Fruit fly (Drosophila melanogaster) whole organism, prepupa: ENCODE results near the gene wdb.

Source experiments
- CG10669 ChIP-seq: fragments of 200-800 bp; sonication (Bioruptor generic); optimal IDR thresholded peaks from 3 replicates; lab custom pipeline; 2018; ENCODE audit warnings: missing biosample characterization, mild to moderate bottlenecking, missing genetic modification characterization, moderate library complexity
- CG11294 ChIP-seq: fragments of 200-800 bp; sonication (Bioruptor generic); IDR thresholded peaks from 2 replicates; pipeline ENCODE4 v1.3.6; 2022; ENCODE audit warnings: missing biosample characterization, missing genetic modification characterization
- CG11762 ChIP-seq: fragments of 200-800 bp; sonication (Bioruptor generic); optimal IDR thresholded peaks from 3 replicates; lab custom pipeline; 2016; ENCODE audit warnings: missing biosample characterization, missing genetic modification characterization; ENCODE audit not compliant: insufficient read depth
- CG11902 ChIP-seq: fragments of 200-800 bp; sonication (Bioruptor generic); optimal IDR thresholded peaks from 3 replicates; lab custom pipeline; 2016; ENCODE audit warnings: missing biosample characterization, missing genetic modification characterization
- CG15336 ChIP-seq: fragments of 200-800 bp; sonication (Bioruptor generic); IDR thresholded peaks from 2 replicates; pipeline ENCODE4 v1.3.6; 2022; ENCODE audit warnings: missing biosample characterization, missing genetic modification characterization
- CG3032 ChIP-seq: fragments of 200-800 bp; optimal IDR thresholded peaks from 2 replicates; lab custom pipeline; 2019; ENCODE audit warnings: missing biosample characterization, mild to moderate bottlenecking, missing genetic modification characterization, moderate library complexity
- CG31627 ChIP-seq: fragments of 200-800 bp; sonication (Bioruptor generic); optimal IDR thresholded peaks from 3 replicates; lab custom pipeline; 2016; ENCODE audit warnings: missing biosample characterization, missing genetic modification characterization
- CG32006 ChIP-seq: fragments of 200-800 bp; sonication (Bioruptor generic); optimal IDR thresholded peaks from 3 replicates; lab custom pipeline; 2017; ENCODE audit warnings: missing biosample characterization, mild to moderate bottlenecking, missing genetic modification characterization
- CG34406 ChIP-seq: fragments of 200-800 bp; sonication (Bioruptor generic); optimal IDR thresholded peaks from 3 replicates; lab custom pipeline; 2016; ENCODE audit warnings: missing biosample characterization, missing genetic modification characterization
- CG3919 ChIP-seq: fragments of 200-800 bp; sonication (Bioruptor generic); optimal IDR thresholded peaks from 3 replicates; lab custom pipeline; 2016; ENCODE audit warnings: missing biosample characterization, missing genetic modification characterization
- CG4318 ChIP-seq: fragments of 200-800 bp; sonication (Bioruptor generic); optimal IDR thresholded peaks from 3 replicates; lab custom pipeline; 2017; ENCODE audit warnings: missing biosample characterization, mild to moderate bottlenecking, missing genetic modification characterization
- CG6163 ChIP-seq: fragments of 200-800 bp; sonication (Bioruptor generic); IDR thresholded peaks from 3 replicates; pipeline ENCODE4 v1.3.6; 2022; ENCODE audit warnings: missing biosample characterization, missing genetic modification characterization
- CG6276 ChIP-seq: fragments of 200-800 bp; sonication (Bioruptor generic); optimal IDR thresholded peaks from 2 replicates; lab custom pipeline; 2017; ENCODE audit warnings: missing biosample characterization, mild to moderate bottlenecking, missing genetic modification characterization
- CG6792 ChIP-seq: fragments of 200-800 bp; sonication (Bioruptor generic); optimal IDR thresholded peaks from 3 replicates; lab custom pipeline; 2016; ENCODE audit warnings: missing biosample characterization, missing genetic modification characterization
- CG6854 ChIP-seq: fragments of 200-800 bp; sonication (Bioruptor generic); optimal IDR thresholded peaks from 2 replicates; lab custom pipeline; 2017; ENCODE audit warnings: missing biosample characterization, mild to moderate bottlenecking, missing genetic modification characterization
- CG7368 ChIP-seq: fragments of 200-800 bp; sonication (Bioruptor generic); optimal IDR thresholded peaks from 3 replicates; lab custom pipeline; 2016; ENCODE audit warnings: missing biosample characterization, missing genetic modification characterization
- CG8119 ChIP-seq: fragments of 200-800 bp; sonication (Bioruptor generic); IDR thresholded peaks from 3 replicates; pipeline ENCODE4 v1.3.6; 2022; ENCODE audit warnings: missing biosample characterization, missing genetic modification characterization
- CG8319 ChIP-seq: fragments of 200-800 bp; sonication (Bioruptor generic); optimal IDR thresholded peaks from 3 replicates; lab custom pipeline; 2016; ENCODE audit warnings: missing biosample characterization, missing genetic modification characterization
- CG9139 ChIP-seq: fragments of 200-800 bp; sonication (Bioruptor generic); optimal IDR thresholded peaks from 3 replicates; lab custom pipeline; 2017; ENCODE audit warnings: missing biosample characterization, mild to moderate bottlenecking, missing genetic modification characterization
- Eip75B ChIP-seq: fragments of 200-800 bp; sonication (Bioruptor generic); optimal IDR thresholded peaks from 3 replicates; lab custom pipeline; 2016; ENCODE audit warnings: missing biosample characterization, missing genetic modification characterization
- Eip78C ChIP-seq: fragments of 200-800 bp; sonication (Bioruptor generic); peaks from one replicate; lab custom pipeline; 2016; ENCODE audit warnings: missing biosample characterization, missing genetic modification characterization
- Eip93F ChIP-seq: fragments of 200-800 bp; sonication (Bioruptor generic); optimal IDR thresholded peaks from 2 replicates; lab custom pipeline; 2016; ENCODE audit warnings: missing biosample characterization, mild to moderate bottlenecking, missing genetic modification characterization
- Ets96B ChIP-seq: fragments of 200-800 bp; optimal IDR thresholded peaks from 2 replicates; lab custom pipeline; 2019; ENCODE audit warnings: missing biosample characterization, mild to moderate bottlenecking, missing genetic modification characterization, moderate library complexity
- Gug ChIP-seq: fragments of 200-800 bp; sonication (Bioruptor generic); IDR thresholded peaks from 2 replicates; pipeline ENCODE4 v1.3.6; 2022; ENCODE audit warnings: missing biosample characterization, missing genetic modification characterization
- Hr38 ChIP-seq: sonication (Bioruptor generic); optimal IDR thresholded peaks from 2 replicates; lab custom pipeline; 2016; ENCODE audit warnings: missing biosample characterization, missing genetic modification characterization
- Hr4 ChIP-seq: fragments of 200-800 bp; sonication (Bioruptor generic); optimal IDR thresholded peaks from 3 replicates; lab custom pipeline; 2016; ENCODE audit warnings: missing biosample characterization, missing genetic modification characterization
- Lpt ChIP-seq: fragments of 200-800 bp; sonication (Bioruptor generic); optimal IDR thresholded peaks from 3 replicates; lab custom pipeline; 2016; ENCODE audit warnings: missing biosample characterization, missing genetic modification characterization
- Met ChIP-seq: fragments of 200-800 bp; sonication (Bioruptor generic); optimal IDR thresholded peaks from 3 replicates; lab custom pipeline; 2016; ENCODE audit warnings: missing biosample characterization, missing genetic modification characterization
- Sox102F ChIP-seq: fragments of 200-800 bp; sonication (Bioruptor generic); optimal IDR thresholded peaks from 2 replicates; lab custom pipeline; 2016; ENCODE audit warnings: missing biosample characterization, mild to moderate bottlenecking, missing genetic modification characterization
- Sox14 ChIP-seq: fragments of 200-800 bp; sonication (Bioruptor generic); optimal IDR thresholded peaks from 3 replicates; lab custom pipeline; 2016; ENCODE audit warnings: missing biosample characterization, missing genetic modification characterization
- Sox15 ChIP-seq: fragments of 200-800 bp; sonication (Bioruptor generic); optimal IDR thresholded peaks from 3 replicates; lab custom pipeline; 2016; ENCODE audit warnings: missing biosample characterization, missing genetic modification characterization
- achi ChIP-seq: fragments of 200-800 bp; sonication (Bioruptor generic); optimal IDR thresholded peaks from 3 replicates; lab custom pipeline; 2016; ENCODE audit warnings: missing biosample characterization, missing genetic modification characterization
- acj6 ChIP-seq: fragments of 200-800 bp; sonication (Bioruptor generic); optimal IDR thresholded peaks from 3 replicates; lab custom pipeline; 2016; ENCODE audit warnings: missing biosample characterization, missing genetic modification characterization
- cyc ChIP-seq: fragments of 200-800 bp; sonication (Bioruptor generic); optimal IDR thresholded peaks from 3 replicates; lab custom pipeline; 2016; ENCODE audit warnings: missing biosample characterization, missing genetic modification characterization
- dac ChIP-seq: fragments of 200-800 bp; sonication (Bioruptor generic); optimal IDR thresholded peaks from 2 replicates; lab custom pipeline; 2017; ENCODE audit warnings: missing biosample characterization, mild to moderate bottlenecking, missing genetic modification characterization
- dsx ChIP-seq: fragments of 200-800 bp; optimal IDR thresholded peaks from 3 replicates; lab custom pipeline; 2019; ENCODE audit warnings: missing biosample characterization, mild to moderate bottlenecking, missing genetic modification characterization, moderate library complexity; ENCODE audit not compliant: poor library complexity, severe bottlenecking
- eg ChIP-seq: fragments of 200-800 bp; sonication (Bioruptor generic); IDR thresholded peaks from 3 replicates; pipeline ENCODE4 v1.3.6; 2022; ENCODE audit warnings: missing biosample characterization, missing genetic modification characterization
- esn ChIP-seq: fragments of 200-800 bp; sonication (Bioruptor generic); optimal IDR thresholded peaks from 2 replicates; lab custom pipeline; 2016; ENCODE audit warnings: missing biosample characterization, mild to moderate bottlenecking, missing genetic modification characterization, moderate library complexity
- fd59A ChIP-seq: fragments of 200-800 bp; sonication (Bioruptor generic); optimal IDR thresholded peaks from 2 replicates; lab custom pipeline; 2017; ENCODE audit warnings: missing biosample characterization, mild to moderate bottlenecking, missing genetic modification characterization, missing genetic modification reagents
- fd85E ChIP-seq: fragments of 200-800 bp; sonication (Bioruptor generic); optimal IDR thresholded peaks from 3 replicates; lab custom pipeline; 2016; ENCODE audit warnings: missing biosample characterization, missing genetic modification characterization
- fkh ChIP-seq: fragments of 200-800 bp; sonication (Bioruptor generic); optimal IDR thresholded peaks from 3 replicates; lab custom pipeline; 2017; ENCODE audit warnings: missing biosample characterization, mild to moderate bottlenecking, missing genetic modification characterization, moderate library complexity
- lz ChIP-seq: fragments of 200-800 bp; sonication (Bioruptor generic); optimal IDR thresholded peaks from 3 replicates; lab custom pipeline; 2016; ENCODE audit warnings: missing biosample characterization, missing genetic modification characterization
- pdm3 ChIP-seq: fragments of 200-800 bp; sonication (Bioruptor generic); optimal IDR thresholded peaks from 3 replicates; lab custom pipeline; 2016; ENCODE audit warnings: missing biosample characterization, missing genetic modification characterization
- salr ChIP-seq, 2 experiments: fragments of 200-800 bp; sonication (Bioruptor generic); optimal IDR thresholded peaks; 3 replicates each; lab custom pipeline; 2016 to 2018; ENCODE audit warnings: missing biosample characterization in 2 of 2, missing genetic modification characterization in 2 of 2, mild to moderate bottlenecking in 1 of 2
- spab ChIP-seq: fragments of 200-800 bp; sonication (Bioruptor generic); optimal IDR thresholded peaks from 2 replicates; lab custom pipeline; 2017; ENCODE audit warnings: missing biosample characterization, mild to moderate bottlenecking, missing genetic modification characterization, missing genetic modification reagents
- ss ChIP-seq, 2 experiments: fragments of 200-800 bp; sonication (Bioruptor generic); optimal IDR thresholded peaks; 2 replicates in 1 of 2; 3 replicates in 1 of 2; lab custom pipeline; 2017 to 2018; ENCODE audit warnings: mild to moderate bottlenecking in 2 of 2, missing biosample characterization in 2 of 2, missing genetic modification characterization in 2 of 2, moderate library complexity in 1 of 2
- svp ChIP-seq: fragments of 200-800 bp; sonication (Bioruptor generic); peaks from one replicate; lab custom pipeline; 2016; ENCODE audit warnings: missing biosample characterization, missing genetic modification characterization
- topi ChIP-seq: fragments of 200-800 bp; sonication (Bioruptor generic); optimal IDR thresholded peaks from 3 replicates; lab custom pipeline; 2016; ENCODE audit warnings: missing biosample characterization, missing genetic modification characterization
- vri ChIP-seq: fragments of 200-800 bp; sonication (Bioruptor generic); optimal IDR thresholded peaks from 3 replicates; lab custom pipeline; 2016; ENCODE audit warnings: missing biosample characterization, mild to moderate bottlenecking, missing genetic modification characterization

wdb gene

dm6 chr3R:27604636-27605443 lies 22.8 kb upstream of the wdb start (continued):
- peak; percentile 41 for TF ChIP-seq CG6792
- peak; percentile 48 for TF ChIP-seq Eip75B (GFP tag; lab: Kevin White, UChicago)
- peak; percentile 44 for TF ChIP-seq achi
- TF ChIP-seq CG9139 = no peak
- peak; percentile 42 for TF ChIP-seq CG3919 (GFP tag; lab: Kevin White, UChicago)
- peak; percentile 49 for TF ChIP-seq CG31627 (GFP tag; lab: Kevin White, UChicago)
- TF ChIP-seq esn (GFP tag; lab: Kevin White, UChicago) = peak; percentile 44
- TF ChIP-seq CG4318 = peak; percentile 55
- peak; percentile 56 for TF ChIP-seq lz
- peak; percentile 48 for TF ChIP-seq spab (GFP tag; lab: Kevin White, UChicago)
- TF ChIP-seq Hr38 (GFP tag; lab: Kevin White, UChicago) = no peak
- no peak for TF ChIP-seq CG6854 (GFP tag; lab: Kevin White, UChicago)
- TF ChIP-seq CG6163 = peak; percentile 50; the same call in 1 of the 3 replicates
- TF ChIP-seq eg = peak; percentile 64; the same call in 2 of the 3 replicates
- TF ChIP-seq CG11762 (GFP tag; lab: Kevin White, UChicago) = no peak
- peak; percentile 47 for TF ChIP-seq topi (GFP tag; lab: Kevin White, UChicago)
- TF ChIP-seq Met = peak; percentile 57
- TF ChIP-seq Lpt (GFP tag; lab: Kevin White, UChicago) = no peak
- TF ChIP-seq CG34406 = peak; percentile 46
- no peak for TF ChIP-seq CG11902 (GFP tag; lab: Kevin White, UChicago)
- peak; percentile 27 to 74 for TF ChIP-seq salr (GFP tag; optimal IDR thresholded peaks at IDR 0.05; lab: Kevin White, UChicago)
- TF ChIP-seq CG10669 = peak; percentile 44
- no peak for TF ChIP-seq CG8319 (GFP tag; lab: Kevin White, UChicago)
- peak; percentile 57 for TF ChIP-seq Sox102F (GFP tag; lab: Kevin White, UChicago)
- TF ChIP-seq svp (GFP tag; lab: Kevin White, UChicago) = peak; percentile 81
- no peak for TF ChIP-seq dsx (GFP tag; lab: Kevin White, UChicago)
- TF ChIP-seq Sox14 (GFP tag; lab: Kevin White, UChicago) = peak; percentile 70
- TF ChIP-seq CG7368 (GFP tag; lab: Kevin White, UChicago) = peak; percentile 25
- TF ChIP-seq CG15336 (GFP tag; lab: Robert Waterston, UW) = peak; percentile 71
- TF ChIP-seq fd59A (GFP tag; lab: Kevin White, UChicago) = peak; percentile 55
- peak; percentile 41 for TF ChIP-seq Gug
- TF ChIP-seq vri (GFP tag; lab: Kevin White, UChicago) = no peak
- peak; percentile 23 for TF ChIP-seq cyc (GFP tag; lab: Kevin White, UChicago)
- peak; percentile 86 for TF ChIP-seq CG32006 (GFP tag; lab: Kevin White, UChicago)
- TF ChIP-seq, all 60 proteins: peak for 44

DNA sequence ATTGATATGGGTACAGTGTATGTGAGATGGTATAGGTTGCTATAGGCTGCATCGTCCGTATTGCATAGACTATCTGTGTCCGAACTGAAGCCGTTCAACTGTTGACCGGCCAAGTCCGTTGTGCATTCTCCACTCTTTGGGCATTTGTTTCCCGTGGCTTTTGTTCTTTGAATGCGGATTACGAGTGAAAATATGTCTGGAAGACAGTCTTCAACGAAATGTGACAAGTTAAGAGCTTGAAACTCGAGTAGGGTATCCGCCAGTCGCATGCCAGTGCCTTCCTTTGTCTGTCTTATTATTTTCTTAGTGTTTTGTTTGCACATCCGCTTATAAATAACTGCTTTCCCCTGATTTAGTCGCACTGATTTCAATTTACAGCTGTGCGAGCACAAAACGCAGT lies 21.6 kb upstream of the wdb start:
- TF ChIP-seq CG8119 (GFP tag; lab: Robert Waterston, UW) (0 out of 3 replicates have a peak, but pooled peaks have one; percentile 27), ss (GFP tag; optimal IDR thresholded peaks at IDR 0.05; lab: Kevin White, UChicago) (no peak), Eip78C (GFP tag; lab: Kevin White, UChicago) (peak; percentile 77), Sox15 (GFP tag; lab: Kevin White, UChicago) (no peak), CG3032 (tag; lab: Kevin White, UChicago) (no peak), Hr4 (peak; percentile 20), Lpt (GFP tag; lab: Kevin White, UChicago) (no peak), CG32006 (GFP tag; lab: Kevin White, UChicago) (peak; percentile 23), acj6 (GFP tag; lab: Kevin White, UChicago) (no peak), CG6276 (GFP tag; lab: Kevin White, UChicago) (no peak), dac (GFP tag; lab: Kevin White, UChicago) (no peak), spab (GFP tag; lab: Kevin White, UChicago) (no peak), vri (GFP tag; lab: Kevin White, UChicago) (no peak), CG8319 (GFP tag; lab: Kevin White, UChicago) (no peak), eg (0 out of 3 replicates have a peak, but pooled peaks have one; percentile 52), CG11294 (GFP tag; lab: Robert Waterston, UW) (peak; percentile 28; the same call in 1 of the 2 replicates), fkh (GFP tag; lab: Kevin White, UChicago) (no peak), CG9139 (no peak), fd85E (GFP tag; lab: Kevin White, UChicago) (no peak), Ets96B (tag; lab: Kevin White, UChicago) (no peak), Eip93F (GFP tag; lab: Kevin White, UChicago) (no peak), pdm3 (GFP tag; lab: Kevin White, UChicago) (no peak), Eip75B (GFP tag; lab: Kevin White, UChicago) (no peak), CG15336 (GFP tag; lab: Robert Waterston, UW) (peak; percentile 44; the same call in 1 of the 2 replicates)
